Worm (Caenorhabditis elegans): ENCODE measurements around the gene lin-37.
A peak's percentile ranks its signal among the peaks of the same experiment; 100 is the strongest.

DNA sequence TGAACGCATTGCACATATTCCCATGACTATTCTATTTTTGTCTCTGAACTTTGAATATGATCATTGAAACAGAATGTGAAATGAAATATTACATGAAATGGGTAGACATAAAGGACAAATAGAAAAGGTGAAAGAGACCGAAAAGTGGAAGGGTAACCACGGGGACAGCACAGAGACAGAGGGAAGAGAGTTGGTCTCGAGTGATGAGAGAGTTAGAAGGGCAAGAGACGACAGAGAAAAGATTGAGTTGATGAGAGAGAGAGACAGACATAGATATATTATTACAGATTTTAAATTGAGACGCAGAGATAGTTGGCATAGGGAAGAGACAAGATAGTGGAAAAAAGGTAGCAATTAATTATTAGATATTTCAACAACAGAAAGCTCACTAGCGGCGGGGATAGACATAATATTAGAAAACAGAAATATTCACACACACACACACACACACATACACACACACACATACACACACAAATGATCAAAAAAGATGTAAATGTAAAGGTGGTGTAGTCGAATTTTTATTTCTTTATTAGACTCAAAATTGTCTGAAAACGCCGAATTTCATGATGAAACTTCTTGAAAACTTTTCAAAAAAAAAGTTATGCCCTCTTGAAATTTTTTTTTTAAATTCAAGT, 44.4 kb upstream of the lin-37 start:
- no peak for TF ChIP-seq sptf-1 (tag; optimal IDR thresholded peaks at IDR 0.05)
- TF ChIP-seq elt-3 (tag; optimal IDR thresholded peaks at IDR 0.05) = no peak
- TF ChIP-seq cnd-1 (tag; optimal IDR thresholded peaks at IDR 0.05) = no peak
- TF ChIP-seq tbx-8 (GFP tag; optimal IDR thresholded peaks at IDR 0.05) = no peak
- peak; percentile 45 for TF ChIP-seq pha-4 (tag; optimal IDR thresholded peaks at IDR 0.05)
- no peak for TF ChIP-seq ham-2 (GFP tag; optimal IDR thresholded peaks at IDR 0.05)
- TF ChIP-seq elt-1 (tag; optimal IDR thresholded peaks at IDR 0.05; ENCODE audit: borderline replicate concordance, insufficient read depth) = no peak
- TF ChIP-seq zip-8 (tag; optimal IDR thresholded peaks at IDR 0.05) = no peak
- no peak for TF ChIP-seq snpc-4 (tag; optimal IDR thresholded peaks at IDR 0.05)
- TF ChIP-seq ces-1 (GFP tag; optimal IDR thresholded peaks at IDR 0.05) = peak; percentile 42
- peak; percentile 70 for TF ChIP-seq unc-62 (GFP tag; optimal IDR thresholded peaks at IDR 0.05)

Data from whole organism, mixed stage, embryonic.